Fruit fly (Drosophila melanogaster) whole organism, adult: ENCODE measurements around the gene escl.

Experiments
- CG11617 ChIP-seq: fragments of 200-800 bp; sonication (Bioruptor generic); optimal IDR thresholded peaks from 2 replicates; lab custom pipeline; 2017; ENCODE audit warnings: mild to moderate bottlenecking, missing biosample characterization, missing genetic modification reagents, missing genetic modification characterization
- CG7045 ChIP-seq: fragments of 200-800 bp; sonication (Bioruptor generic); optimal IDR thresholded peaks from 2 replicates; lab custom pipeline; 2017; ENCODE audit warnings: missing biosample characterization, mild to moderate bottlenecking, missing genetic modification characterization
- Clk ChIP-seq: fragments of 200-800 bp; sonication (Bioruptor generic); optimal IDR thresholded peaks from 2 replicates; lab custom pipeline; 2017; ENCODE audit warnings: missing biosample characterization, missing genetic modification characterization
- cnc ChIP-seq, 2 experiments: fragments of >200 bp; optimal IDR thresholded peaks; 2 replicates each; lab custom pipeline; 2017
- kay ChIP-seq: fragments of 200-800 bp; sonication (Bioruptor generic); peaks from one replicate; lab custom pipeline; 2016; ENCODE audit warnings: missing biosample characterization, missing genetic modification characterization, borderline replicate concordance
- ovo ChIP-seq: fragments of 200-800 bp; sonication (Bioruptor generic); optimal IDR thresholded peaks from 2 replicates; lab custom pipeline; 2016; ENCODE audit warnings: missing biosample characterization, missing genetic modification characterization
- tj ChIP-seq: fragments of 200-800 bp; sonication (Bioruptor generic); optimal IDR thresholded peaks from 3 replicates; lab custom pipeline; 2017; ENCODE audit warnings: missing biosample characterization, mild to moderate bottlenecking, missing genetic modification characterization, moderate library complexity

DNA sequence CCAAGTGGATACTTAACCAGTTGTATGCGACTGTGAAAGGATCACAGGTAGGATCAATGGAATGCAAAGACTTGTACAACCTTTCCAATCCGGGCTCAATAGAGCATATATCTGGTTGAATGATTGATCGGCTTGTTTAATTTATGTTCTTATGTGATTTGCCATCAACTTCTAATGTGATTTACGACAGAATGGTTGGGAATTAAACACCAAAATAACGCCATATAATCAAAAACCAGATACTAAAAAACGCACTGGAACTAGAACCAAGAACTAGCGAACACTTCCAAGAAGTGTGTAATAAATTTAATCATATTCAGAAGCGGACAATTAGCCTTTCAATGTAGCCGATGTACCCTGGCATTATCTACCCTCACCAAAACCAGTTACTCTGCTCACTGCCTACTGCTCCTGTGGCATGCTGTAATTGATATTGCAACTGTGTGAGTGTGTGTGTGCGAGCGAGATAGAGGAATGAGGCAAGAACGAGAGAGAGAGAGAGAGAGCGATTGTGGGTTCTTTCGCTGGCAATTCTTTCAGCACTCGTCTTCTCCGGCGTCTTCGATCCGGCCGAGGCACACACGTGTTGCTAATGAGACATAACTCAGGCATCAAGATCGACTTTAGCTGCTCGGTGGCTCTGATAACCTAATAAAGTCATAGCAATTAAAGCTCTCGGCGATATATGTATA, 22.0 kb upstream of the escl start:
- TF ChIP-seq CG7045 (GFP tag; lab: Kevin White, UChicago) (no peak), kay (GFP tag; lab: Kevin White, UChicago) (no peak), ovo (GFP tag; lab: Kevin White, UChicago) (no peak), CG11617 (GFP tag; lab: Kevin White, UChicago) (no peak), tj (GFP tag; lab: Kevin White, UChicago) (no peak), Clk (GFP tag; lab: Kevin White, UChicago) (no peak), cnc (optimal IDR thresholded peaks at IDR 0.05; lab: Kevin White, UChicago) (no peak)
